Worm (Caenorhabditis elegans) whole organism, L2 larva: ENCODE data around the gene ptr-14.

Experiments used
- blmp-1 ChIP-seq: sonication (generic microtip); optimal IDR thresholded peaks from 2 replicates; lab custom pipeline; 2017; ENCODE audit warnings: missing genetic modification characterization, mild to moderate bottlenecking, missing compliant biosample characterization, antibody characterized with exemption, moderate library complexity; ENCODE audit not compliant: insufficient read depth
- crh-2 ChIP-seq: sonication (generic microtip); optimal IDR thresholded peaks from 2 replicates; lab custom pipeline; 2017; ENCODE audit warnings: missing biosample characterization, missing genetic modification characterization
- egl-27 ChIP-seq: sonication (generic microtip); optimal IDR thresholded peaks from 3 replicates; lab custom pipeline; 2017; ENCODE audit warnings: missing biosample characterization, missing genetic modification reagents, missing genetic modification characterization
- skn-1 ChIP-seq: sonication (generic microtip); optimal IDR thresholded peaks from 2 replicates; lab custom pipeline; 2017; ENCODE audit warnings: missing biosample characterization, missing genetic modification characterization
- snpc-4 ChIP-seq: fragments of 150-350 bp; optimal IDR thresholded peaks from 2 replicates; lab custom pipeline; 2014; ENCODE audit warnings: missing biosample characterization, missing genetic modification characterization
- ztf-11 ChIP-seq: sonication (generic microtip); optimal IDR thresholded peaks from 2 replicates; lab custom pipeline; 2017; ENCODE audit warnings: missing biosample characterization, missing genetic modification characterization

- TF ChIP-seq skn-1 (no peak), blmp-1 (tag; lab: Kevin White, UChicago) (no peak), crh-2 (tag; lab: Kevin White, UChicago) (no peak), snpc-4 (no peak), egl-27 (tag; lab: Kevin White, UChicago) (no peak), ztf-11 (tag; lab: Kevin White, UChicago) (no peak)
Measured at ce11 chrIV:10584237-10584636, 31.0 kb upstream of the ptr-14 start, which contains the start of gene oac-8.
